Worm (Caenorhabditis elegans) whole organism, L4/young adult: ENCODE measurements around the gene srg-20.
"Not testable (repeated sequence)": the region's sequence is repeated elsewhere in the genome, so short reads cannot be mapped to it uniquely, and the experiment has no call there.

Source experiments
- W03F9.2 ChIP-seq: fragments of 150-350 bp; optimal IDR thresholded peaks from 2 replicates; lab custom pipeline; 2014; ENCODE audit warnings: missing biosample characterization, missing genetic modification characterization
- dao-5 ChIP-seq: sonication (generic microtip); optimal IDR thresholded peaks from 2 replicates; lab custom pipeline; 2016; ENCODE audit warnings: missing genotype, missing genetic modification characterization, moderate library complexity, missing compliant biosample characterization
- him-1 ChIP-seq: sonication (generic microtip); optimal IDR thresholded peaks from 2 replicates; lab custom pipeline; 2016; ENCODE audit warnings: missing genotype, missing genetic modification reagents, missing genetic modification characterization, missing compliant biosample characterization

DNA sequence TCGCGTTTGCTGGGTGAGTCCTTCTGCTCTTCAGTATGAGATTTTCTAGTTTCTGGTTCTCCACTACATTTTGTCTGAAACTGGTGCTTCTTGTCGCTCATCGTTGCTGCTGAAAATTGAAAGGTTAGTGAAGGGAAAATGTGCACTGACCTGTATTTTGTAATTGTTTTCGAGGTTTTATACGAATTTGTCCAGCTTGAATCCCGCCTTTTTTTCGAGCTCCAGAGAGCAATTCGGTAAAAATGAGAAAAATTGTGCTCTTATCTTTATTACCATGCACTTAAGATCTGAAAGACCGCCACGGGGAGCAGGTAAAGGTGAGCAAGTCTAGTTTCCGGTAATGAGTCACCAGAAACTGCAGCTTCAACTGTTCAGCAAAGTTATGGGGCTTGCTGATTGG is 8.7 kb upstream of the srg-20 start, which contains the start of gene C08E3.15:
- TF ChIP-seq him-1, dao-5, W03F9.2 (tag; lab: Kevin White, UChicago): not testable (repeated sequence)
